Fruit fly (Drosophila melanogaster) whole organism, embryonic: Measurements from ENCODE around the gene Aptx.

Experiments
- Antp ChIP-seq: fragments of 200-800 bp; sonication (Bioruptor generic); optimal IDR thresholded peaks from 3 replicates; lab custom pipeline; 2016; ENCODE audit warnings: missing biosample characterization, missing genetic modification characterization
- Bgb ChIP-seq: fragments of 200-800 bp; sonication (Bioruptor generic); IDR thresholded peaks from 2 replicates; pipeline ENCODE4 v1.3.6; 2022; ENCODE audit warnings: missing biosample characterization, missing genetic modification characterization; ENCODE audit not compliant: partially characterized antibody
- CG1024 ChIP-seq: fragments of 200-800 bp; sonication (Bioruptor generic); IDR thresholded peaks from 2 replicates; pipeline ENCODE4 v1.3.6; 2022; ENCODE audit warnings: missing biosample characterization, missing genetic modification characterization
- CG10321 ChIP-seq: fragments of 200-800 bp; sonication (Bioruptor generic); IDR thresholded peaks from 2 replicates; pipeline ENCODE4 v1.3.6; 2022; ENCODE audit warnings: missing biosample characterization, missing genetic modification characterization
- CG11247 ChIP-seq: fragments of 200-800 bp; sonication (Bioruptor generic); IDR thresholded peaks from 2 replicates; pipeline ENCODE4 v1.3.6; 2022; ENCODE audit warnings: missing biosample characterization, missing genetic modification characterization
- CG13624 ChIP-seq: fragments of 200-800 bp; sonication (Bioruptor generic); optimal IDR thresholded peaks from 2 replicates; lab custom pipeline; 2016; ENCODE audit warnings: missing biosample characterization, missing genetic modification characterization
- CG14965 ChIP-seq: fragments of 200-800 bp; sonication (Bioruptor generic); optimal IDR thresholded peaks from 2 replicates; lab custom pipeline; 2016; ENCODE audit warnings: missing biosample characterization, missing genetic modification characterization, borderline replicate concordance
- CG15696 ChIP-seq: fragments of 200-800 bp; sonication (Bioruptor generic); optimal IDR thresholded peaks from 2 replicates; lab custom pipeline; 2019; ENCODE audit warnings: missing biosample characterization, mild to moderate bottlenecking, missing genetic modification characterization, moderate library complexity
- CG1647 ChIP-seq: fragments of 200-800 bp; sonication (Bioruptor generic); optimal IDR thresholded peaks from 3 replicates; lab custom pipeline; 2016; ENCODE audit warnings: missing biosample characterization, missing genetic modification characterization
- CG2129 ChIP-seq: fragments of 200-800 bp; sonication (Bioruptor generic); IDR thresholded peaks from 2 replicates; pipeline ENCODE4 v1.3.6; 2022; ENCODE audit warnings: missing biosample characterization, missing genetic modification characterization; ENCODE audit not compliant: partially characterized antibody
- CG31365 ChIP-seq: fragments of 200-800 bp; sonication (Bioruptor generic); optimal IDR thresholded peaks from 2 replicates; lab custom pipeline; 2018; ENCODE audit warnings: missing biosample characterization, mild to moderate bottlenecking, missing genetic modification characterization
- CG32532 ChIP-seq: fragments of 200-800 bp; sonication (Bioruptor generic); IDR thresholded peaks from 2 replicates; pipeline ENCODE4 v1.3.6; 2022; ENCODE audit warnings: missing biosample characterization, missing genetic modification characterization
- CG4282 ChIP-seq: fragments of 200-800 bp; sonication (Bioruptor generic); optimal IDR thresholded peaks from 2 replicates; lab custom pipeline; 2016; ENCODE audit warnings: missing biosample characterization, missing genetic modification characterization
- CG4424 ChIP-seq: fragments of 200-800 bp; sonication (Bioruptor generic); optimal IDR thresholded peaks from 3 replicates; lab custom pipeline; 2016; ENCODE audit warnings: missing biosample characterization, missing genetic modification characterization
- CG4707 ChIP-seq: fragments of 200-800 bp; sonication (Bioruptor generic); optimal IDR thresholded peaks from 2 replicates; lab custom pipeline; 2018; ENCODE audit warnings: missing biosample characterization, mild to moderate bottlenecking, missing genetic modification characterization, moderate library complexity
- CG6813 ChIP-seq: fragments of 200-800 bp; sonication (Bioruptor generic); optimal IDR thresholded peaks from 2 replicates; lab custom pipeline; 2017; ENCODE audit warnings: missing biosample characterization, missing genetic modification characterization, mild to moderate bottlenecking, moderate library complexity, missing genetic modification reagents
- CG8290 ChIP-seq, 3 experiments: fragments of 200-800 bp; sonication (Bioruptor generic); optimal IDR thresholded peaks; 2 replicates each; lab custom pipeline; 2016 to 2019; ENCODE audit warnings: missing biosample characterization in 3 of 3, missing genetic modification characterization in 3 of 3, mild to moderate bottlenecking in 2 of 3, moderate library complexity in 1 of 3
- CG8359 ChIP-seq: fragments of 200-800 bp; sonication (Bioruptor generic); optimal IDR thresholded peaks from 2 replicates; lab custom pipeline; 2017; ENCODE audit warnings: missing biosample characterization, mild to moderate bottlenecking, missing genetic modification characterization, borderline replicate concordance
- CG9215 ChIP-seq: fragments of 200-800 bp; sonication (Bioruptor generic); IDR thresholded peaks from 2 replicates; pipeline ENCODE4 v1.3.6; 2022; ENCODE audit warnings: missing biosample characterization, missing genetic modification characterization
- CG9437 ChIP-seq: fragments of 200-800 bp; sonication (Bioruptor generic); optimal IDR thresholded peaks from 2 replicates; lab custom pipeline; 2018; ENCODE audit warnings: missing biosample characterization, mild to moderate bottlenecking, missing genetic modification characterization
- CG9817 ChIP-seq: fragments of 200-800 bp; sonication (Bioruptor generic); optimal IDR thresholded peaks from 2 replicates; lab custom pipeline; 2018; ENCODE audit warnings: missing biosample characterization, mild to moderate bottlenecking, missing genetic modification characterization, moderate library complexity
- D19B ChIP-seq: fragments of 200-800 bp; sonication (Bioruptor generic); optimal IDR thresholded peaks from 2 replicates; lab custom pipeline; 2017; ENCODE audit warnings: missing biosample characterization, mild to moderate bottlenecking, missing genetic modification characterization
- Doc2 ChIP-seq: fragments of 200-800 bp; sonication (Bioruptor generic); IDR thresholded peaks from 2 replicates; pipeline ENCODE4 v1.3.6; 2022; ENCODE audit warnings: missing biosample characterization, missing genetic modification characterization
- Drgx ChIP-seq: fragments of 200-800 bp; sonication (Bioruptor generic); IDR thresholded peaks from 2 replicates; pipeline ENCODE4 v1.3.6; 2022; ENCODE audit warnings: missing biosample characterization, missing genetic modification characterization
- GATAe ChIP-seq: fragments of 200-800 bp; sonication (Bioruptor generic); conservative IDR thresholded peaks from 2 replicates; pipeline ENCODE4 v1.3.6; 2022; ENCODE audit warnings: missing biosample characterization, missing genetic modification characterization
- H15 ChIP-seq: fragments of 200-800 bp; sonication (Bioruptor generic); IDR thresholded peaks from 3 replicates; pipeline ENCODE4 v1.3.6; 2022; ENCODE audit warnings: missing biosample characterization, missing genetic modification characterization
- Hr3 ChIP-seq: fragments of 200-800 bp; sonication (Bioruptor generic); optimal IDR thresholded peaks from 3 replicates; lab custom pipeline; 2016; ENCODE audit warnings: missing biosample characterization, missing genetic modification characterization
- Hr39 ChIP-seq: fragments of >200 bp; optimal IDR thresholded peaks from 2 replicates; lab custom pipeline; 2017
- Max ChIP-seq: fragments of 200-800 bp; sonication (Bioruptor generic); optimal IDR thresholded peaks from 2 replicates; lab custom pipeline; 2016; ENCODE audit warnings: missing biosample characterization, mild to moderate bottlenecking, missing genetic modification characterization
- Spps ChIP-seq: fragments of 200-800 bp; sonication (Bioruptor generic); optimal IDR thresholded peaks from 2 replicates; lab custom pipeline; 2018; ENCODE audit warnings: missing biosample characterization, mild to moderate bottlenecking, missing genetic modification characterization
- Sry-β ChIP-seq: fragments of 200-800 bp; sonication (Bioruptor generic); optimal IDR thresholded peaks from 2 replicates; lab custom pipeline; 2018; ENCODE audit warnings: missing biosample characterization, mild to moderate bottlenecking, missing genetic modification characterization, moderate library complexity
- TFAM ChIP-seq: fragments of 200-800 bp; sonication (Bioruptor generic); optimal IDR thresholded peaks from 2 replicates; lab custom pipeline; 2017; ENCODE audit warnings: missing biosample characterization, missing genetic modification characterization, inconsistent platforms
- Taf1 ChIP-seq: fragments of 200-800 bp; sonication (Bioruptor generic); IDR thresholded peaks from 2 replicates; pipeline ENCODE4 v1.3.6; 2022; ENCODE audit warnings: missing biosample characterization, missing genetic modification characterization
- ab ChIP-seq: fragments of 200-800 bp; sonication (Bioruptor generic); optimal IDR thresholded peaks from 2 replicates; lab custom pipeline; 2016; ENCODE audit warnings: missing biosample characterization, missing genetic modification characterization
- caup ChIP-seq: fragments of 200-800 bp; sonication (Bioruptor generic); optimal IDR thresholded peaks from 3 replicates; lab custom pipeline; 2017; ENCODE audit warnings: missing biosample characterization, mild to moderate bottlenecking, missing genetic modification characterization, moderate library complexity; ENCODE audit not compliant: severe bottlenecking
- crp ChIP-seq, 2 experiments: fragments of 200-800 bp; sonication (Bioruptor generic); optimal IDR thresholded peaks; 2 replicates in 1 of 2; 3 replicates in 1 of 2; lab custom pipeline; 2017; ENCODE audit warnings: missing biosample characterization in 2 of 2, missing genetic modification characterization in 2 of 2, mild to moderate bottlenecking in 1 of 2, moderate library complexity in 1 of 2
- cwo ChIP-seq: fragments of 200-800 bp; sonication (Bioruptor generic); optimal IDR thresholded peaks from 3 replicates; lab custom pipeline; 2017; ENCODE audit warnings: missing biosample characterization, missing genetic modification characterization, mild to moderate bottlenecking, moderate library complexity, missing genetic modification reagents
- disco-r ChIP-seq: fragments of 200-800 bp; sonication (Bioruptor generic); optimal IDR thresholded peaks from 2 replicates; lab custom pipeline; 2016; ENCODE audit warnings: missing biosample characterization, missing genetic modification characterization
- dpn ChIP-seq, 2 experiments: fragments of 200-800 bp; sonication (Bioruptor generic); optimal IDR thresholded peaks; 3 replicates each; lab custom pipeline; 2016; ENCODE audit warnings: missing biosample characterization in 2 of 2, missing genetic modification characterization in 2 of 2
- fd64A ChIP-seq: fragments of 200-800 bp; sonication (Bioruptor generic); optimal IDR thresholded peaks from 3 replicates; lab custom pipeline; 2018; ENCODE audit warnings: missing biosample characterization, mild to moderate bottlenecking, missing genetic modification characterization
- hbn ChIP-seq: fragments of 200-800 bp; sonication (Bioruptor generic); IDR thresholded peaks from 2 replicates; pipeline ENCODE4 v1.3.6; 2022; ENCODE audit warnings: missing biosample characterization, missing genetic modification characterization; ENCODE audit not compliant: partially characterized antibody
- jing ChIP-seq: fragments of 200-800 bp; sonication (Bioruptor generic); optimal IDR thresholded peaks from 2 replicates; lab custom pipeline; 2018; ENCODE audit warnings: missing biosample characterization, mild to moderate bottlenecking, missing genetic modification characterization
- nau ChIP-seq: fragments of 200-800 bp; sonication (Bioruptor generic); optimal IDR thresholded peaks from 3 replicates; lab custom pipeline; 2017; ENCODE audit warnings: missing biosample characterization, mild to moderate bottlenecking, missing genetic modification characterization, missing genetic modification reagents
- nom ChIP-seq: fragments of 200-800 bp; sonication (Bioruptor generic); optimal IDR thresholded peaks from 2 replicates; lab custom pipeline; 2017; ENCODE audit warnings: missing biosample characterization, missing genetic modification characterization, mild to moderate bottlenecking, moderate library complexity, missing genetic modification reagents
- row ChIP-seq: fragments of 200-800 bp; sonication (Bioruptor generic); IDR thresholded peaks from 3 replicates; pipeline ENCODE4 v1.3.6; 2022; ENCODE audit warnings: missing biosample characterization, missing genetic modification characterization
- scrt ChIP-seq: fragments of 200-800 bp; sonication (Bioruptor generic); optimal IDR thresholded peaks from 2 replicates; lab custom pipeline; 2018; ENCODE audit warnings: missing biosample characterization, mild to moderate bottlenecking, missing genetic modification characterization, moderate library complexity
- sqz ChIP-seq: fragments of 200-800 bp; sonication (Bioruptor generic); optimal IDR thresholded peaks from 3 replicates; lab custom pipeline; 2018; ENCODE audit warnings: missing biosample characterization, mild to moderate bottlenecking, missing genetic modification characterization
- tin ChIP-seq: fragments of 200-800 bp; sonication (Bioruptor generic); optimal IDR thresholded peaks from 3 replicates; lab custom pipeline; 2016; ENCODE audit warnings: missing biosample characterization, missing genetic modification characterization
- vfl ChIP-seq: fragments of 200-800 bp; sonication (Bioruptor generic); optimal IDR thresholded peaks from 2 replicates; lab custom pipeline; 2016; ENCODE audit warnings: missing biosample characterization, missing genetic modification characterization

The Aptx gene

dm6 chr3R:19403096-19403515, at the start of gene Aptx, which contains the start of gene Ino80 (continued):
- peak; percentile 97 for TF ChIP-seq Hr3 (GFP tag; lab: Kevin White, UChicago)
- peak; percentile 96 for TF ChIP-seq tin (GFP tag; lab: Kevin White, UChicago)
- TF ChIP-seq ab = peak; percentile 77
- peak; percentile 28; the same call in 1 of the 2 replicates for TF ChIP-seq CG10321 (GFP tag; lab: Robert Waterston, UW)
- peak; percentile 86 for TF ChIP-seq CG8290 (GFP tag; optimal IDR thresholded peaks at IDR 0.05; lab: Kevin White, UChicago)
- peak; percentile 27 to 82 for TF ChIP-seq CG8290 (tag; optimal IDR thresholded peaks at IDR 0.05; lab: Kevin White, UChicago)
- TF ChIP-seq sqz (GFP tag; lab: Kevin White, UChicago) = no peak
- peak; percentile 76; the same call in 1 of the 2 replicates for TF ChIP-seq GATAe (GFP tag; lab: Robert Waterston, UW)
- TF ChIP-seq CG14965 (GFP tag; lab: Kevin White, UChicago) = peak; percentile 43
- TF ChIP-seq Max (GFP tag; lab: Kevin White, UChicago) = peak; percentile 91
- peak; percentile 38 for TF ChIP-seq nau (GFP tag; lab: Kevin White, UChicago)
- peak; percentile 74; the same call in 1 of the 2 replicates for TF ChIP-seq Doc2 (GFP tag; lab: Robert Waterston, UW)
- peak; percentile 94 for TF ChIP-seq CG1647 (GFP tag; lab: Kevin White, UChicago)
- peak; percentile 97 for TF ChIP-seq Bgb (GFP tag; lab: Robert Waterston, UW)
- no peak for TF ChIP-seq nom (GFP tag; lab: Kevin White, UChicago)
- peak; percentile 95 for TF ChIP-seq CG15696
- peak; percentile 90 for TF ChIP-seq CG4707 (GFP tag; lab: Kevin White, UChicago)
- peak; percentile 38 for TF ChIP-seq CG31365 (tag; lab: Kevin White, UChicago)
- peak; percentile 89 for TF ChIP-seq caup (GFP tag; lab: Kevin White, UChicago)
- peak; percentile 81 for TF ChIP-seq CG9437 (GFP tag; lab: Kevin White, UChicago)
- peak; percentile 92 for TF ChIP-seq H15 (GFP tag; lab: Robert Waterston, UW)
- TF ChIP-seq jing (GFP tag; lab: Kevin White, UChicago) = peak; percentile 90
- peak; percentile 78 for TF ChIP-seq cwo
- peak; percentile 95 for TF ChIP-seq CG9215 (GFP tag; lab: Robert Waterston, UW)
- peak; percentile 93 for TF ChIP-seq CG4424 (GFP tag; lab: Kevin White, UChicago)
- no peak for TF ChIP-seq scrt (GFP tag; lab: Kevin White, UChicago)
- TF ChIP-seq TFAM = peak; percentile 38
- TF ChIP-seq Taf1 (GFP tag; lab: Robert Waterston, UW) = peak; percentile 86
- peak; percentile 96 for TF ChIP-seq CG32532 (GFP tag; lab: Robert Waterston, UW)
- peak; percentile 91 to 97 for TF ChIP-seq dpn (GFP tag; optimal IDR thresholded peaks at IDR 0.05; lab: Kevin White, UChicago)
- TF ChIP-seq Antp (GFP tag; lab: Kevin White, UChicago) = peak; percentile 92
- TF ChIP-seq Spps (tag; lab: Kevin White, UChicago) = peak; percentile 84
- peak; percentile 95 for TF ChIP-seq CG4282 (GFP tag; lab: Kevin White, UChicago)
- peak; percentile 90 for TF ChIP-seq vfl (GFP tag; lab: Kevin White, UChicago)
- peak; percentile 81 for TF ChIP-seq disco-r (GFP tag; lab: Kevin White, UChicago)
- peak; percentile 70 for TF ChIP-seq CG6813 (GFP tag; lab: Kevin White, UChicago)
- TF ChIP-seq hbn (GFP tag; lab: Robert Waterston, UW) = peak; percentile 82
- TF ChIP-seq CG1024 = peak; percentile 78
- TF ChIP-seq CG2129 (GFP tag; lab: Robert Waterston, UW) = peak; percentile 68
- peak; percentile 37 for TF ChIP-seq Sry-β (GFP tag; lab: Kevin White, UChicago)
- peak; percentile 84 to 92 for TF ChIP-seq crp (GFP tag; optimal IDR thresholded peaks at IDR 0.05; lab: Kevin White, UChicago)
- TF ChIP-seq D19B = peak; percentile 81
- no peak for TF ChIP-seq Hr39 (lab: Kevin White, UChicago)
- peak; percentile 97 for TF ChIP-seq row (GFP tag; lab: Robert Waterston, UW)
- TF ChIP-seq CG8359 (GFP tag; lab: Kevin White, UChicago) = peak; percentile 41
- TF ChIP-seq CG13624 = peak; percentile 95
- TF ChIP-seq fd64A = peak; percentile 61
- peak; percentile 96 for TF ChIP-seq CG9817 (tag; lab: Kevin White, UChicago)
- TF ChIP-seq Drgx = peak; percentile 90
- TF ChIP-seq CG11247 (GFP tag; lab: Robert Waterston, UW) = peak; percentile 92
